Fruit fly (Drosophila melanogaster): ENCODE results near the gene Mesh1.
A peak's percentile ranks its signal among the peaks of the same experiment; 100 is the strongest.

The Mesh1 gene

dm6 chr3R:29199807-29200693, 2.3 kb downstream of the Mesh1 start, which contains the start of gene CG11899 (continued):
- TF ChIP-seq CG33557 (GFP tag; optimal IDR thresholded peaks at IDR 0.05) = no peak
- no peak for TF ChIP-seq Usf (GFP tag; optimal IDR thresholded peaks at IDR 0.05)
- TF ChIP-seq CG32532 (GFP tag; IDR thresholded peaks at IDR 0.05) = peak; percentile 60
- TF ChIP-seq bsh (GFP tag; optimal IDR thresholded peaks at IDR 0.05) = peak in 1 of 2 experiments; percentile 47
- peak; percentile 40; the same call in 1 of the 2 replicates for TF ChIP-seq ara (GFP tag; IDR thresholded peaks at IDR 0.05)
- TF ChIP-seq NK7.1 (GFP tag; optimal IDR thresholded peaks at IDR 0.05) = no peak
- peak; percentile 75 for TF ChIP-seq Drgx (GFP tag; IDR thresholded peaks at IDR 0.05)
- no peak for TF ChIP-seq CG10543 (GFP tag; optimal IDR thresholded peaks at IDR 0.05)
- no peak for TF ChIP-seq odd (GFP tag; optimal IDR thresholded peaks at IDR 0.05)
- no peak for TF ChIP-seq gro (GFP tag; optimal IDR thresholded peaks at IDR 0.05)
- TF ChIP-seq CG5953 (GFP tag; IDR thresholded peaks at IDR 0.05) = no peak
- TF ChIP-seq sens-2 (GFP tag; IDR thresholded peaks at IDR 0.05) = no peak
- TF ChIP-seq Fer3 (tag; optimal IDR thresholded peaks at IDR 0.05) = no peak
- TF ChIP-seq stc (GFP tag; IDR thresholded peaks at IDR 0.05) = no peak
- no peak for TF ChIP-seq Asciz (GFP tag; optimal IDR thresholded peaks at IDR 0.05)
- 0 out of 3 replicates have a peak, but pooled peaks have one; percentile 12 for TF ChIP-seq row (GFP tag; IDR thresholded peaks at IDR 0.05)
- no peak for TF ChIP-seq CG15011 (GFP tag; optimal IDR thresholded peaks at IDR 0.05)
- TF ChIP-seq CG30431 (GFP tag; optimal IDR thresholded peaks at IDR 0.05) = no peak
- TF ChIP-seq Xrp1 (GFP tag; IDR thresholded peaks at IDR 0.05) = peak; percentile 36; the same call in 1 of the 2 replicates
- no peak for TF ChIP-seq CG16779 (GFP tag; IDR thresholded peaks at IDR 0.05)
- peak; percentile 75; the same call in 3 of the 4 replicates for TF ChIP-seq Gug (GFP tag; IDR thresholded peaks at IDR 0.05)
- no peak for TF ChIP-seq prd (optimal IDR thresholded peaks at IDR 0.05)
- no peak for TF ChIP-seq prd (GFP tag; IDR thresholded peaks at IDR 0.05)
- TF ChIP-seq CG18011 (GFP tag; optimal IDR thresholded peaks at IDR 0.05) = no peak
- TF ChIP-seq onecut (GFP tag; IDR thresholded peaks at IDR 0.05) = no peak
- no peak for TF ChIP-seq Hey (tag; optimal IDR thresholded peaks at IDR 0.05)
- peak; percentile 53 for TF ChIP-seq Ets65A (GFP tag)
- TF ChIP-seq slbo (GFP tag; IDR thresholded peaks at IDR 0.05) = 0 out of 2 replicates have a peak, but pooled peaks have one; percentile 32
- TF ChIP-seq sima (GFP tag; optimal IDR thresholded peaks at IDR 0.05) = no peak
- TF ChIP-seq pan (optimal IDR thresholded peaks at IDR 0.05) = no peak
- no peak for TF ChIP-seq pan (GFP tag; optimal IDR thresholded peaks at IDR 0.05 in 1 of 2, IDR thresholded peaks at IDR 0.05 in 1 of 2)

- no peak for TF ChIP-seq ato (GFP tag; IDR thresholded peaks at IDR 0.05; ENCODE audit: partially characterized antibody)
- TF ChIP-seq Hsf (GFP tag; optimal IDR thresholded peaks at IDR 0.05) = no peak
- no peak for TF ChIP-seq slbo (GFP tag; IDR thresholded peaks at IDR 0.05)
- TF ChIP-seq CG10959 (GFP tag; IDR thresholded peaks at IDR 0.05) = no peak
- no peak for TF ChIP-seq CG1233 (GFP tag; optimal IDR thresholded peaks at IDR 0.05)
- TF ChIP-seq bigmax (GFP tag; optimal IDR thresholded peaks at IDR 0.05) = no peak
- TF ChIP-seq oc (tag; optimal IDR thresholded peaks at IDR 0.05) = peak; percentile 82
- peak in 1 of 2 experiments; percentile 82 for TF ChIP-seq Pdp1 (GFP tag; optimal IDR thresholded peaks at IDR 0.05)
- no peak for TF ChIP-seq Mrtf (GFP tag; IDR thresholded peaks at IDR 0.05)
- no peak for TF ChIP-seq Dref (GFP tag; IDR thresholded peaks at IDR 0.05)
Observed at dm6 chr3R:29198299-29198698, 4.0 kb downstream of the Mesh1 start.
